Worm (Caenorhabditis elegans) whole organism, early embryonic: ENCODE results near the gene F14H3.3.

ENCODE experiments used
- F13C5.2 ChIP-seq: sonication (generic microtip); optimal IDR thresholded peaks from 2 replicates; lab custom pipeline; 2017; ENCODE audit warnings: mild to moderate bottlenecking, missing genetic modification characterization, inconsistent platforms, missing compliant biosample characterization
- aly-1 ChIP-seq: sonication (generic microtip); optimal IDR thresholded peaks from 2 replicates; lab custom pipeline; 2016; ENCODE audit warnings: missing genetic modification characterization, missing compliant biosample characterization
- ama-1 ChIP-seq: fragments of 150-350 bp; optimal IDR thresholded peaks from 2 replicates; lab custom pipeline; 2014
- ceh-36 ChIP-seq: sonication (generic microtip); optimal IDR thresholded peaks from 2 replicates; lab custom pipeline; 2016; ENCODE audit warnings: missing genetic modification characterization, inconsistent platforms, missing compliant biosample characterization
- ets-7 ChIP-seq: sonication (generic microtip); optimal IDR thresholded peaks from 2 replicates; lab custom pipeline; 2016; ENCODE audit warnings: missing genotype, missing genetic modification characterization, missing compliant biosample characterization
- flt-1 ChIP-seq: fragments of 200-800 bp; sonication (Bioruptor generic); IDR thresholded peaks from 2 replicates; pipeline ENCODE4 v1.3.6; 2022; ENCODE audit warnings: missing genetic modification characterization, missing compliant biosample characterization
- hmg-4 ChIP-seq: fragments of 200-800 bp; sonication (Bioruptor generic); optimal IDR thresholded peaks from 2 replicates; lab custom pipeline; 2018; ENCODE audit warnings: mild to moderate bottlenecking, missing genetic modification characterization, missing compliant biosample characterization
- hnd-1 ChIP-seq: sonication (generic microtip); optimal IDR thresholded peaks from 2 replicates; lab custom pipeline; 2016; ENCODE audit warnings: missing genetic modification characterization, missing compliant biosample characterization
- pes-1 ChIP-seq: fragments of 200-800 bp; sonication (Bioruptor generic); IDR thresholded peaks from 2 replicates; pipeline ENCODE4 v1.3.6; 2022; ENCODE audit warnings: missing genetic modification reagents, missing genetic modification characterization, missing compliant biosample characterization
- sea-1 ChIP-seq: fragments of 200-800 bp; sonication (Bioruptor generic); conservative IDR thresholded peaks from 2 replicates; pipeline ENCODE4 v1.3.6; 2022; ENCODE audit warnings: missing genetic modification characterization, missing compliant biosample characterization
- tbx-11 ChIP-seq: fragments of 200-800 bp; sonication (Bioruptor generic); IDR thresholded peaks from 2 replicates; pipeline ENCODE4 v1.3.6; 2022; ENCODE audit warnings: missing genetic modification characterization, missing compliant biosample characterization
- tbx-37 ChIP-seq: fragments of 200-800 bp; sonication (Bioruptor generic); conservative IDR thresholded peaks from 2 replicates; pipeline ENCODE4 v1.3.6; 2022; ENCODE audit warnings: missing genetic modification reagents, missing genetic modification characterization, missing compliant biosample characterization
- tra-4 ChIP-seq: sonication (generic microtip); optimal IDR thresholded peaks from 2 replicates; lab custom pipeline; 2017; ENCODE audit warnings: missing genetic modification characterization, missing compliant biosample characterization

DNA sequence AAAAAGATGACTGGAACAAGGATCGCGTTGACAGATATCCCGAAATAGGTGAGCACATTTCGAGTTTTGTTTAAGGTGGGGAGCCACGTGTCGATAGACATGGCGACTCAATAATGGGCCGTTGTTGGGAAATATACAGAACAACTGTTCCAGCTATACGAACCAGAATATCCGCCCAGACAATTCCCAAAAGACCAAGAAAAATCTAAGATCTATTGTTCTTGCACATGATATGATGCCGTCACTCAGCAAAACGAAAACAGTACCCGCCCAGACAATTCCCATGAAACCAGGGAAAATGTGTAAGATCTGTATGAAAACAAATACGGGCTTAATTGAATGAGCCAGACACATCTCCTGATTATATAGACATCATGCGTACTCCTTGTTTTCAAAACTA is 45.8 kb downstream of the F14H3.3 start, which contains the start of gene str-231:
- TF ChIP-seq ets-7 (no peak), F13C5.2 (tag; lab: Kevin White, UChicago) (no peak), sea-1 (GFP tag; lab: Robert Waterston, UW) (no peak), hmg-4 (GFP tag; lab: Kevin White, UChicago) (no peak), flt-1 (GFP tag; lab: Robert Waterston, UW) (no peak), tbx-11 (GFP tag; lab: Robert Waterston, UW) (no peak), ama-1 (lab: Kevin White, UChicago) (no peak), tra-4 (tag; lab: Kevin White, UChicago) (no peak), ceh-36 (tag; lab: Kevin White, UChicago) (no peak), aly-1 (tag; lab: Kevin White, UChicago) (no peak), tbx-37 (GFP tag; lab: Robert Waterston, UW) (no peak), hnd-1 (no peak), pes-1 (GFP tag; lab: Robert Waterston, UW) (no peak)
